Worm (Caenorhabditis elegans): Measurements from ENCODE around the gene R01E6.7.

The R01E6.7 gene

ce11 chrX:13598021-13598499 is 28.3 kb upstream of the R01E6.7 start, which contains the start of gene bra-1:
Gene bra-1, plus strand, starts transcription at chrX:13598449.
- TF ChIP-seq ama-1 (optimal IDR thresholded peaks at IDR 0.05) (no peak), B0310.2 (tag; optimal IDR thresholded peaks at IDR 0.05) (no peak), hmg-4 (GFP tag; optimal IDR thresholded peaks at IDR 0.05) (peak; percentile 36), ets-7 (tag; optimal IDR thresholded peaks at IDR 0.05) (no peak), F13C5.2 (tag; optimal IDR thresholded peaks at IDR 0.05) (peak; percentile 77), ceh-36 (tag; optimal IDR thresholded peaks at IDR 0.05) (peak; percentile 43), hnd-1 (tag; optimal IDR thresholded peaks at IDR 0.05) (no peak), tbx-11 (GFP tag; IDR thresholded peaks at IDR 0.05) (no peak), tbx-37 (GFP tag; conservative IDR thresholded peaks at IDR 0.05) (0 out of 2 replicates have a peak, but pooled peaks have one; percentile 28), pes-1 (GFP tag; IDR thresholded peaks at IDR 0.05) (no peak), flt-1 (GFP tag; IDR thresholded peaks at IDR 0.05) (no peak), hmbx-1 (tag; optimal IDR thresholded peaks at IDR 0.05) (no peak), aly-1 (tag; optimal IDR thresholded peaks at IDR 0.05) (no peak), ceh-13 (GFP tag; optimal IDR thresholded peaks at IDR 0.05) (no peak)

- peak; percentile 36 for TF ChIP-seq F13C5.2 (tag; optimal IDR thresholded peaks at IDR 0.05)
- no peak for TF ChIP-seq pes-1 (GFP tag; IDR thresholded peaks at IDR 0.05)
Measured at ce11 chrX:13596003-13596767, 26.4 kb upstream of the R01E6.7 start, which contains the start of gene F54B11.5. Gene F54B11.5, minus strand, starts transcription at chrX:13596068.

- TF ChIP-seq tra-4 (tag; optimal IDR thresholded peaks at IDR 0.05): no peak
- TF ChIP-seq tbx-11 (GFP tag; IDR thresholded peaks at IDR 0.05): no peak
- no peak for TF ChIP-seq hnd-1 (tag; optimal IDR thresholded peaks at IDR 0.05)
- TF ChIP-seq ets-7 (tag; optimal IDR thresholded peaks at IDR 0.05): no peak
- TF ChIP-seq F13C5.2 (tag; optimal IDR thresholded peaks at IDR 0.05): no peak
- TF ChIP-seq aly-1 (tag; optimal IDR thresholded peaks at IDR 0.05): no peak
- no peak for TF ChIP-seq flt-1 (GFP tag; IDR thresholded peaks at IDR 0.05)
Measured at ce11 chrX:13592367-13592766, 22.6 kb upstream of the R01E6.7 start, which contains the start of gene F54B11.4. Gene F54B11.4, plus strand, starts transcription at chrX:13592667.

- TF ChIP-seq pes-1 (GFP tag; IDR thresholded peaks at IDR 0.05) (no peak), aly-1 (tag; optimal IDR thresholded peaks at IDR 0.05) (peak; percentile 49), scrt-1 (GFP tag; IDR thresholded peaks at IDR 0.05) (0 out of 2 replicates have a peak, but pooled peaks have one; percentile 7), tbx-37 (GFP tag; conservative IDR thresholded peaks at IDR 0.05) (no peak)
Measured at ce11 chrX:13591953-13592352, 22.2 kb upstream of the R01E6.7 start.

ce11 chrX:13591175-13591574 is 21.4 kb upstream of the R01E6.7 start, which contains the start of gene col-44:
Gene col-44, plus strand, starts transcription at chrX:13591475.
- no peak for TF ChIP-seq tbx-37 (GFP tag; conservative IDR thresholded peaks at IDR 0.05)
- TF ChIP-seq F13C5.2 (tag; optimal IDR thresholded peaks at IDR 0.05): no peak
- no peak for TF ChIP-seq ama-1 (optimal IDR thresholded peaks at IDR 0.05)
- no peak for TF ChIP-seq scrt-1 (GFP tag; IDR thresholded peaks at IDR 0.05)
- no peak for TF ChIP-seq flt-1 (GFP tag; IDR thresholded peaks at IDR 0.05)

- TF ChIP-seq aly-1 (tag; optimal IDR thresholded peaks at IDR 0.05): peak; percentile 5
- TF ChIP-seq pes-1 (GFP tag; IDR thresholded peaks at IDR 0.05): no peak
Measured at ce11 chrX:13590688-13591087, 20.9 kb upstream of the R01E6.7 start.

ce11 chrX:13589735-13590134 is 20.0 kb upstream of the R01E6.7 start, which contains the start of gene col-9:
Gene col-9, plus strand, starts transcription at chrX:13590035.
- TF ChIP-seq tra-4 (tag; optimal IDR thresholded peaks at IDR 0.05): no peak
- TF ChIP-seq pes-1 (GFP tag; IDR thresholded peaks at IDR 0.05): no peak
- no peak for TF ChIP-seq tbx-37 (GFP tag; conservative IDR thresholded peaks at IDR 0.05)
- TF ChIP-seq ama-1 (optimal IDR thresholded peaks at IDR 0.05): no peak
- TF ChIP-seq hmg-4 (GFP tag; optimal IDR thresholded peaks at IDR 0.05): no peak
- TF ChIP-seq ets-7 (tag; optimal IDR thresholded peaks at IDR 0.05): no peak
- TF ChIP-seq ceh-13 (GFP tag; optimal IDR thresholded peaks at IDR 0.05): no peak
- TF ChIP-seq aly-1 (tag; optimal IDR thresholded peaks at IDR 0.05): no peak
- TF ChIP-seq B0310.2 (tag; optimal IDR thresholded peaks at IDR 0.05): no peak
- TF ChIP-seq hnd-1 (tag; optimal IDR thresholded peaks at IDR 0.05): no peak
- no peak for TF ChIP-seq scrt-1 (GFP tag; IDR thresholded peaks at IDR 0.05)
- no peak for TF ChIP-seq hmbx-1 (tag; optimal IDR thresholded peaks at IDR 0.05)
- TF ChIP-seq sea-1 (GFP tag; conservative IDR thresholded peaks at IDR 0.05): no peak

ce11 chrX:13584725-13585371 is 15.1 kb upstream of the R01E6.7 start, which contains the start of gene unc-84:
Gene unc-84, plus strand, starts transcription at chrX:13584775.
- TF ChIP-seq pes-1 (GFP tag; IDR thresholded peaks at IDR 0.05): peak; percentile 63; the same call in 1 of the 2 replicates
- TF ChIP-seq hmg-4 (GFP tag; optimal IDR thresholded peaks at IDR 0.05): peak; percentile 4
- no peak for TF ChIP-seq flt-1 (GFP tag; IDR thresholded peaks at IDR 0.05)

All from whole organism, early embryonic.